Worm (Caenorhabditis elegans) whole organism, young adult: ENCODE results near the gene bub-3.

Experiments
- B0019.2 ChIP-seq: fragments of 200-800 bp; sonication (Bioruptor generic); conservative IDR thresholded peaks from 2 replicates; pipeline ENCODE4 v1.3.6; 2022; ENCODE audit warnings: missing genetic modification reagents, missing genetic modification characterization, missing compliant biosample characterization
- F57C9.4 ChIP-seq: sonication (generic microtip); optimal IDR thresholded peaks from 2 replicates; lab custom pipeline; 2017; ENCODE audit warnings: mild to moderate bottlenecking, missing genetic modification characterization, missing compliant biosample characterization
- ama-1 ChIP-seq, 3 experiments: fragments of 150-350 bp in 1 of 3; sonication (generic microtip) in 2 of 3; optimal IDR thresholded peaks; 2 replicates each; lab custom pipeline; 2014 to 2018; ENCODE audit warnings: missing biosample characterization in 2 of 3, missing genetic modification characterization in 2 of 3, missing genetic modification reagents in 2 of 3
- ceh-91 ChIP-seq: fragments of 200-800 bp; sonication (Bioruptor generic); IDR thresholded peaks from 2 replicates; pipeline ENCODE4 v1.3.6; 2022; ENCODE audit warnings: missing genetic modification reagents, missing genetic modification characterization, missing compliant biosample characterization
- dpl-1 ChIP-seq: fragments of 150-350 bp; optimal IDR thresholded peaks from 2 replicates; lab custom pipeline; 2014; ENCODE audit warnings: missing biosample characterization, missing genetic modification reagents, missing genetic modification characterization
- egrh-3 ChIP-seq: fragments of 200-800 bp; sonication (Bioruptor generic); IDR thresholded peaks from 2 replicates; pipeline ENCODE4 v1.3.6; 2022; ENCODE audit warnings: missing genetic modification reagents, missing genetic modification characterization, missing compliant biosample characterization
- hlh-12 ChIP-seq: sonication (generic microtip); optimal IDR thresholded peaks from 2 replicates; lab custom pipeline; 2016; ENCODE audit warnings: missing genetic modification characterization, missing compliant biosample characterization
- hsf-1 ChIP-seq: fragments of 200-800 bp; sonication (Bioruptor generic); IDR thresholded peaks from 2 replicates; pipeline ENCODE4 v1.3.6; 2022; ENCODE audit warnings: missing genetic modification reagents, missing genetic modification characterization, missing compliant biosample characterization
- nhr-80 ChIP-seq: sonication (generic microtip); optimal IDR thresholded peaks from 2 replicates; lab custom pipeline; 2016; ENCODE audit warnings: missing genetic modification characterization, missing compliant biosample characterization
- pbrm-1 ChIP-seq: fragments of 200-800 bp; sonication (Bioruptor generic); IDR thresholded peaks from 2 replicates; pipeline ENCODE4 v1.3.6; 2022; ENCODE audit warnings: missing genetic modification reagents, missing genetic modification characterization, missing compliant biosample characterization
- rcor-1 ChIP-seq: fragments of 200-800 bp; sonication (Bioruptor generic); IDR thresholded peaks from 2 replicates; pipeline ENCODE4 v1.3.6; 2022; ENCODE audit warnings: missing genetic modification reagents, missing genetic modification characterization, missing compliant biosample characterization
- somi-1 ChIP-seq: fragments of 200-800 bp; sonication (Bioruptor generic); optimal IDR thresholded peaks from 2 replicates; lab custom pipeline; 2018; ENCODE audit warnings: mild to moderate bottlenecking, missing genetic modification characterization, missing compliant biosample characterization
- xnd-1 ChIP-seq: sonication (generic microtip); optimal IDR thresholded peaks from 2 replicates; lab custom pipeline; 2016; ENCODE audit warnings: missing genotype, missing genetic modification reagents, missing genetic modification characterization, missing compliant biosample characterization
- zfh-2 ChIP-seq: fragments of 200-800 bp; sonication (Bioruptor generic); conservative IDR thresholded peaks from 2 replicates; pipeline ENCODE4 v1.3.6; 2022; ENCODE audit warnings: missing genetic modification reagents, missing genetic modification characterization, missing compliant biosample characterization

Gene bub-3

DNA sequence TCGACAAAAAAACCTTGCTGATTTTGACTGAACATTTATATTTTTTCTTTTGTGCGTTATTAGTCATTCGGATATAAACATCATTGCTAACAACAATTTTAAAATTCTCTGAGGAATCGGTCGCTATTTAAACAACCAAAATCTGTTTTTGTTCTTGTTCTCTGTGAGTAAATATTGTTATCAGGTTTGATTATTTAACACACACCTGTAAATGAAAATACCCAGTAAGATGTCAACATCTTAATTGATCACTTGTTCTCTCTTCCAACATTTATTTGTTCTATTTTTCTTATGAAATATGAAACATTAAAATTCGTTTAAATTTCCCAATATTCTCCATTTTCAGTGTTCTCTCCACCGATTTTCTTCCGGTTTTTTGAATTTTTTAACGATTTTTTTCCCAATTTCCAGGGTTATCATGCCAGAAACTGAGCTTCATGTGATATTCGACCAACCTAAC lies 37.2 kb downstream of the bub-3 start, which contains the start of gene arrd-11 (continued):
- TF ChIP-seq B0019.2 (no peak), F57C9.4 (tag; lab: Kevin White, UChicago) (no peak), rcor-1 (GFP tag; lab: Robert Waterston, UW) (no peak), ama-1 (optimal IDR thresholded peaks at IDR 0.05; lab: Kevin White, UChicago) (no peak), ama-1 (GFP tag; optimal IDR thresholded peaks at IDR 0.05; lab: Kevin White, UChicago) (no peak)

ce11 chrII:13765952-13766351 lies 40.1 kb downstream of the bub-3 start, which contains the start of gene arrd-12:
arrd-12 (plus strand) TSS chrII:13766252.
- TF ChIP-seq dpl-1 (GFP tag; lab: Kevin White, UChicago) (no peak), rcor-1 (GFP tag; lab: Robert Waterston, UW) (no peak), somi-1 (no peak), ceh-91 (no peak), zfh-2 (GFP tag; lab: Robert Waterston, UW) (no peak), hsf-1 (GFP tag; lab: Robert Waterston, UW) (no peak), hlh-12 (tag; lab: Kevin White, UChicago) (no peak), egrh-3 (no peak), pbrm-1 (GFP tag; lab: Robert Waterston, UW) (no peak)

ce11 chrII:13771335-13771734 lies 45.5 kb downstream of the bub-3 start, which contains the start of gene C01B9.1:
C01B9.1 (plus strand) TSS chrII:13771575.
- TF ChIP-seq nhr-80 (tag; lab: Kevin White, UChicago) (peak; percentile 47), xnd-1 (tag; lab: Kevin White, UChicago) (no peak)
- TF ChIP-seq, all 124 proteins: peak for 1
